Worm (Caenorhabditis elegans): ENCODE results near the gene srw-137.

Gene srw-137

ce11 chrV:2943859-2944258 is at the start of gene srw-137:
srw-137 (minus strand) TSS chrV:2943959.
- TF ChIP-seq dmd-9 (GFP tag; IDR thresholded peaks at IDR 0.05) (no peak), saeg-2 (GFP tag; IDR thresholded peaks at IDR 0.05) (no peak), mes-2 (tag; optimal IDR thresholded peaks at IDR 0.05; ENCODE audit: poor library complexity, severe bottlenecking) (no peak)

ce11 chrV:2992060-2992459 is 48.3 kb upstream of the srw-137 start:
- TF ChIP-seq hmg-1.1 (GFP tag; IDR thresholded peaks at IDR 0.05) = no peak
- TF ChIP-seq spr-1 (tag; optimal IDR thresholded peaks at IDR 0.05) = no peak
- peak in 1 of 2 experiments; percentile 97 for TF ChIP-seq unc-62 (GFP tag; optimal IDR thresholded peaks at IDR 0.05 in 1 of 2)
- TF ChIP-seq unc-62 (tag; optimal IDR thresholded peaks at IDR 0.05) = no peak
- no peak for TF ChIP-seq ztf-11 (tag; optimal IDR thresholded peaks at IDR 0.05)
- TF ChIP-seq cey-2 (tag; optimal IDR thresholded peaks at IDR 0.05; ENCODE audit: borderline replicate concordance, insufficient read depth) = no peak
- no peak for TF ChIP-seq sdz-12 (GFP tag; optimal IDR thresholded peaks at IDR 0.05)

- TF ChIP-seq unc-130 (GFP tag; optimal IDR thresholded peaks at IDR 0.05) = no peak
- TF ChIP-seq tag-97 (GFP tag; IDR thresholded peaks at IDR 0.05) = no peak
- TF ChIP-seq spr-1 (tag; optimal IDR thresholded peaks at IDR 0.05) = no peak
- TF ChIP-seq hmg-1.1 (GFP tag; IDR thresholded peaks at IDR 0.05) = no peak
- no peak for TF ChIP-seq Y5F2A.4 (GFP tag; optimal IDR thresholded peaks at IDR 0.05)
- no peak for TF ChIP-seq aha-1 (tag)
- no peak for TF ChIP-seq hlh-11 (tag; optimal IDR thresholded peaks at IDR 0.05)
- no peak for TF ChIP-seq unc-39 (tag; optimal IDR thresholded peaks at IDR 0.05)
- TF ChIP-seq daf-19 (GFP tag; conservative IDR thresholded peaks at IDR 0.05) = no peak
- TF ChIP-seq F49E8.2 (tag; optimal IDR thresholded peaks at IDR 0.05; ENCODE audit: borderline replicate concordance) = no peak
- TF ChIP-seq hlh-30 (tag; optimal IDR thresholded peaks at IDR 0.05; ENCODE audit: insufficient read depth) = no peak
Measured at ce11 chrV:2991485-2991884, 47.7 kb upstream of the srw-137 start, which contains the start of gene srw-121. srw-121 (minus strand) TSS chrV:2991585.

ce11 chrV:2987407-2987806 is 43.6 kb upstream of the srw-137 start, which contains the start of gene srh-85:
srh-85 (minus strand) TSS chrV:2987507.
- no peak for TF ChIP-seq zfp-3 (GFP tag; conservative IDR thresholded peaks at IDR 0.05)

ce11 chrV:2985309-2985708 is 41.5 kb upstream of the srw-137 start, which contains the start of gene srw-139:
srw-139 (minus strand) TSS chrV:2985409.
- TF ChIP-seq F37D6.2 (tag; optimal IDR thresholded peaks at IDR 0.05) = no peak
- no peak for TF ChIP-seq nhr-77 (tag; optimal IDR thresholded peaks at IDR 0.05)
- no peak for TF ChIP-seq duxl-1 (tag; optimal IDR thresholded peaks at IDR 0.05; ENCODE audit: poor library complexity)
- TF ChIP-seq ztf-7 (tag; optimal IDR thresholded peaks at IDR 0.05) = no peak
- no peak for TF ChIP-seq zfp-3 (GFP tag; conservative IDR thresholded peaks at IDR 0.05)
- TF ChIP-seq zip-2 (tag; optimal IDR thresholded peaks at IDR 0.05) = no peak
- TF ChIP-seq vab-7 (GFP tag; IDR thresholded peaks at IDR 0.05) = no peak
- no peak for TF ChIP-seq mxl-2 (GFP tag; conservative IDR thresholded peaks at IDR 0.05)
- TF ChIP-seq snpc-4 (tag; optimal IDR thresholded peaks at IDR 0.05) = no peak
- TF ChIP-seq nhr-11 (tag; optimal IDR thresholded peaks at IDR 0.05) = no peak
- TF ChIP-seq madf-5 (GFP tag; IDR thresholded peaks at IDR 0.05) = no peak
- no peak for TF ChIP-seq saeg-2 (GFP tag; IDR thresholded peaks at IDR 0.05)
- no peak for TF ChIP-seq F49E8.2 (tag; optimal IDR thresholded peaks at IDR 0.05; ENCODE audit: borderline replicate concordance)
- TF ChIP-seq hlh-30 (tag; optimal IDR thresholded peaks at IDR 0.05; ENCODE audit: insufficient read depth) = no peak
- TF ChIP-seq Y105C5A.15 (GFP tag; IDR thresholded peaks at IDR 0.05) = no peak

- TF ChIP-seq mep-1 (tag; optimal IDR thresholded peaks at IDR 0.05) (no peak), unc-62 (GFP tag; optimal IDR thresholded peaks at IDR 0.05 in 1 of 2) (peak in 1 of 2 experiments; percentile 15), unc-62 (tag; optimal IDR thresholded peaks at IDR 0.05) (no peak)
Measured at ce11 chrV:2983351-2983750, 39.6 kb upstream of the srw-137 start, which contains the start of gene srw-117. srw-117 (minus strand) TSS chrV:2983451.

Data from whole organism, L4 larva.